Fruit fly (Drosophila melanogaster): ENCODE results near the gene CG31642.

DNA sequence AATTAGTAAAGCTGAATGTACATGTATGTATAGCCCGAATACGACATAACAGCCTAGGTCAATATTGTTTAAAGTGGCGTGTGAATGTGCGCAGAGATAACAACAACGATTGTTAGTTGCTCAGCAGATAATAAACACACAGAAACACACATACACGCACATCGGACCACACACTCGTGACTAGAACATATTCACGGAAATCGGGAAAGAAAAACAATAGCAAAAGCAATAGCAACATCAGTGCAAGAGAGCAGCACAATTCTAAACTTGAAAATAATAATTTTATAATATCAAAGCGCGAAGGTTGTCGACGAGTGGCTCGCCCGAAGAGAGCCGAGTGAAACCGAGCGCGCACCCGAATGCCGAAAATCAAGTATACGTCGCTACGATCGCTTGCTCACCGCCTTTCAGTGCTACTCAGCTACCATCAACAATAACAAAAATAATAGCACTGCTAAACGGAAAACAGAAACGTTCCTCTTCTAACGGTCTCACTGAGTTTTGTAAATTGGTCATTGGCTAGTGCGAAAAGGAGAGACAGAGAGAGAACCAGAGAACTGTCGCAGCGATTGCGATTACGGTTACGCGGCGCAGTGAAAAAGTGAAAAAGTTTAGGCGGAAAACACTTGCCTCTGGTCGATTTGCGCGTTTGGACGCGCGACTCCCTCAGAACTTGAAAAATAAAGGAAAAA is 35.2 kb upstream of the CG31642 start:
- TF ChIP-seq CG7045 (GFP tag; optimal IDR thresholded peaks at IDR 0.05) = peak; percentile 8
- peak; percentile 69 for TF ChIP-seq Mnt (GFP tag; optimal IDR thresholded peaks at IDR 0.05)
- TF ChIP-seq pad (GFP tag; optimal IDR thresholded peaks at IDR 0.05) = no peak
- TF ChIP-seq Crg-1 (GFP tag; optimal IDR thresholded peaks at IDR 0.05) = no peak
- peak; percentile 65 for TF ChIP-seq tj (GFP tag; optimal IDR thresholded peaks at IDR 0.05)
- no peak for TF ChIP-seq CG14711 (tag; optimal IDR thresholded peaks at IDR 0.05)
- TF ChIP-seq CG12768 (GFP tag; optimal IDR thresholded peaks at IDR 0.05) = peak; percentile 90
- no peak for TF ChIP-seq bab1 (GFP tag; optimal IDR thresholded peaks at IDR 0.05)
- no peak for TF ChIP-seq Clk (GFP tag; optimal IDR thresholded peaks at IDR 0.05)
- peak; percentile 18 for TF ChIP-seq CG7101 (tag; optimal IDR thresholded peaks at IDR 0.05)
